Fruit fly (Drosophila melanogaster) whole organism, prepupa: ENCODE results near the gene wts.

ENCODE experiments used
- CG10631 ChIP-seq: fragments of 200-800 bp; sonication (Bioruptor generic); optimal IDR thresholded peaks from 2 replicates; lab custom pipeline; 2016; ENCODE audit warnings: missing biosample characterization, missing genetic modification characterization
- CG32006 ChIP-seq: fragments of 200-800 bp; sonication (Bioruptor generic); optimal IDR thresholded peaks from 3 replicates; lab custom pipeline; 2017; ENCODE audit warnings: missing biosample characterization, mild to moderate bottlenecking, missing genetic modification characterization
- CG6163 ChIP-seq: fragments of 200-800 bp; sonication (Bioruptor generic); IDR thresholded peaks from 3 replicates; pipeline ENCODE4 v1.3.6; 2022; ENCODE audit warnings: missing biosample characterization, missing genetic modification characterization
- CG6808 ChIP-seq: fragments of 200-800 bp; sonication (Bioruptor generic); optimal IDR thresholded peaks from 3 replicates; lab custom pipeline; 2017; ENCODE audit warnings: missing biosample characterization, missing genetic modification characterization, mild to moderate bottlenecking, moderate library complexity, missing genetic modification reagents
- CG7368 ChIP-seq: fragments of 200-800 bp; sonication (Bioruptor generic); optimal IDR thresholded peaks from 3 replicates; lab custom pipeline; 2016; ENCODE audit warnings: missing biosample characterization, missing genetic modification characterization
- CG8632 ChIP-seq: fragments of 200-800 bp; sonication (Bioruptor generic); optimal IDR thresholded peaks from 3 replicates; lab custom pipeline; 2016; ENCODE audit warnings: missing biosample characterization, missing genetic modification characterization
- Eip75B ChIP-seq: fragments of 200-800 bp; sonication (Bioruptor generic); optimal IDR thresholded peaks from 3 replicates; lab custom pipeline; 2016; ENCODE audit warnings: missing biosample characterization, missing genetic modification characterization
- acj6 ChIP-seq: fragments of 200-800 bp; sonication (Bioruptor generic); optimal IDR thresholded peaks from 3 replicates; lab custom pipeline; 2016; ENCODE audit warnings: missing biosample characterization, missing genetic modification characterization
- eg ChIP-seq: fragments of 200-800 bp; sonication (Bioruptor generic); IDR thresholded peaks from 3 replicates; pipeline ENCODE4 v1.3.6; 2022; ENCODE audit warnings: missing biosample characterization, missing genetic modification characterization
- fkh ChIP-seq: fragments of 200-800 bp; sonication (Bioruptor generic); optimal IDR thresholded peaks from 3 replicates; lab custom pipeline; 2017; ENCODE audit warnings: missing biosample characterization, mild to moderate bottlenecking, missing genetic modification characterization, moderate library complexity
- topi ChIP-seq: fragments of 200-800 bp; sonication (Bioruptor generic); optimal IDR thresholded peaks from 3 replicates; lab custom pipeline; 2016; ENCODE audit warnings: missing biosample characterization, missing genetic modification characterization
- vri ChIP-seq: fragments of 200-800 bp; sonication (Bioruptor generic); optimal IDR thresholded peaks from 3 replicates; lab custom pipeline; 2016; ENCODE audit warnings: missing biosample characterization, mild to moderate bottlenecking, missing genetic modification characterization

DNA sequence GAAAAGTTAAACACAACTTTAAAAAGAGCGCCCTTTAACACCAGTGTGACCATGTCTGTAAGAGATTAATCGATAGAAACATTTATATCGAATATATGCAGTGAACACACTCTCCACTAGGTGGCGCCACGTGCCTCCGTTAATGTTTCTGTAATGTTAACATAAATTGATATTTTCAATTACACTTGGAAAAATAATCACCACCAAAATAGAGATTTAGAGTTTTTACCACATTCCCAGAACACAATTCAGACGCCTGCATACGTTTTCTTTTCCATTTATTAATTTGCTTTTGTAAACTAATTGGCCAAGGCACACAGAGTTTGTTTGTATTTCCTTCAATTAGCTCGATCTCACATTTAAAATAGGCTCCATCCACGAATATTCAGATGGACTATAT lies 17.1 kb downstream of the wts start:
- TF ChIP-seq Eip75B (GFP tag; lab: Kevin White, UChicago) (peak; percentile 68), CG10631 (GFP tag; lab: Kevin White, UChicago) (no peak), CG8632 (GFP tag; lab: Kevin White, UChicago) (no peak), acj6 (GFP tag; lab: Kevin White, UChicago) (peak; percentile 3), CG7368 (GFP tag; lab: Kevin White, UChicago) (no peak), topi (peak; percentile 13), eg (GFP tag; lab: Robert Waterston, UW) (peak; percentile 88), CG6163 (GFP tag; lab: Robert Waterston, UW) (peak; percentile 89), CG32006 (no peak), CG6808 (GFP tag; lab: Kevin White, UChicago) (no peak), fkh (GFP tag; lab: Kevin White, UChicago) (no peak), vri (no peak)
